Worm (Caenorhabditis elegans) whole organism, L2 larva: ENCODE data around the gene F44A2.3.

Experiments used
- C34F6.9 ChIP-seq: fragments of 150-350 bp; optimal IDR thresholded peaks from 2 replicates; lab custom pipeline; 2014; ENCODE audit warnings: missing biosample characterization, missing genetic modification characterization
- F13H6.1 ChIP-seq: sonication (generic microtip); optimal IDR thresholded peaks from 2 replicates; lab custom pipeline; 2016; ENCODE audit warnings: missing genetic modification characterization, missing compliant biosample characterization
- R02D3.7 ChIP-seq: fragments of 150-350 bp; optimal IDR thresholded peaks from 2 replicates; lab custom pipeline; 2014; ENCODE audit warnings: missing biosample characterization, missing genetic modification characterization
- Y55F3AM.14 ChIP-seq: fragments of 200-800 bp; sonication (Bioruptor generic); optimal IDR thresholded peaks from 2 replicates; lab custom pipeline; 2018; ENCODE audit warnings: mild to moderate bottlenecking, missing genetic modification characterization, missing compliant biosample characterization
- ZK546.5 ChIP-seq: sonication (generic microtip); optimal IDR thresholded peaks from 2 replicates; lab custom pipeline; 2017; ENCODE audit warnings: missing biosample characterization, missing genetic modification characterization
- alr-1 ChIP-seq: fragments of 150-350 bp; optimal IDR thresholded peaks from 2 replicates; lab custom pipeline; 2014; ENCODE audit warnings: missing biosample characterization, missing genetic modification characterization
- aly-2 ChIP-seq: fragments of 150-350 bp; optimal IDR thresholded peaks from 2 replicates; lab custom pipeline; 2014; ENCODE audit warnings: missing biosample characterization, missing genetic modification characterization
- ama-1 ChIP-seq: fragments of 150-350 bp; optimal IDR thresholded peaks from 2 replicates; lab custom pipeline; 2018; ENCODE audit warnings: inconsistent platforms
- blmp-1 ChIP-seq: sonication (generic microtip); optimal IDR thresholded peaks from 2 replicates; lab custom pipeline; 2017; ENCODE audit warnings: missing genetic modification characterization, mild to moderate bottlenecking, missing compliant biosample characterization, antibody characterized with exemption, moderate library complexity; ENCODE audit not compliant: insufficient read depth
- ceh-16 ChIP-seq: fragments of 150-350 bp; optimal IDR thresholded peaks from 2 replicates; lab custom pipeline; 2014; ENCODE audit warnings: missing biosample characterization, missing genetic modification characterization
- ceh-82 ChIP-seq: fragments of 150-350 bp; optimal IDR thresholded peaks from 2 replicates; lab custom pipeline; 2014; ENCODE audit warnings: missing biosample characterization, missing genetic modification characterization
- crh-2 ChIP-seq: sonication (generic microtip); optimal IDR thresholded peaks from 2 replicates; lab custom pipeline; 2017; ENCODE audit warnings: missing biosample characterization, missing genetic modification characterization
- egl-27 ChIP-seq: sonication (generic microtip); optimal IDR thresholded peaks from 3 replicates; lab custom pipeline; 2017; ENCODE audit warnings: missing biosample characterization, missing genetic modification reagents, missing genetic modification characterization
- elt-3 ChIP-seq: sonication (generic microtip); optimal IDR thresholded peaks from 2 replicates; lab custom pipeline; 2017; ENCODE audit warnings: missing biosample characterization, missing genetic modification characterization
- fos-1 ChIP-seq: fragments of 150-350 bp; optimal IDR thresholded peaks from 2 replicates; lab custom pipeline; 2014; ENCODE audit warnings: missing biosample characterization, missing genetic modification characterization
- gmeb-1 ChIP-seq: fragments of 150-350 bp; optimal IDR thresholded peaks from 2 replicates; lab custom pipeline; 2014; ENCODE audit warnings: missing biosample characterization, missing genetic modification characterization
- lsy-2 ChIP-seq, 2 experiments: fragments of 150-350 bp in 1 of 2; sonication (generic microtip) in 1 of 2; optimal IDR thresholded peaks; 2 replicates each; lab custom pipeline; 2014 to 2017; ENCODE audit warnings: missing biosample characterization in 2 of 2, missing genetic modification characterization in 2 of 2
- mdl-1 ChIP-seq, 2 experiments: fragments of 150-350 bp in 1 of 2; sonication (generic microtip) in 1 of 2; optimal IDR thresholded peaks; 2 replicates each; lab custom pipeline; 2017; ENCODE audit warnings: missing biosample characterization in 2 of 2, missing genetic modification characterization in 2 of 2
- nhr-10 ChIP-seq: sonication (generic microtip); optimal IDR thresholded peaks from 2 replicates; lab custom pipeline; 2017; ENCODE audit warnings: missing biosample characterization, missing genetic modification characterization
- nhr-11 ChIP-seq: fragments of 150-350 bp; optimal IDR thresholded peaks from 2 replicates; lab custom pipeline; 2014; ENCODE audit warnings: missing biosample characterization, missing genetic modification characterization
- nhr-12 ChIP-seq: fragments of 150-350 bp; optimal IDR thresholded peaks from 2 replicates; lab custom pipeline; 2014; ENCODE audit warnings: missing biosample characterization, missing genetic modification characterization
- nhr-129 ChIP-seq: fragments of 150-350 bp; optimal IDR thresholded peaks from 2 replicates; lab custom pipeline; 2014; ENCODE audit warnings: missing biosample characterization, missing genetic modification characterization
- nhr-21 ChIP-seq: fragments of 150-350 bp; optimal IDR thresholded peaks from 2 replicates; lab custom pipeline; 2014; ENCODE audit warnings: missing biosample characterization, missing genetic modification characterization
- nhr-23 ChIP-seq: fragments of 150-350 bp; optimal IDR thresholded peaks from 2 replicates; lab custom pipeline; 2014; ENCODE audit warnings: missing biosample characterization, missing genetic modification reagents, missing genetic modification characterization
- nhr-237 ChIP-seq: fragments of 150-350 bp; optimal IDR thresholded peaks from 2 replicates; lab custom pipeline; 2014; ENCODE audit warnings: missing biosample characterization, missing genetic modification characterization
- nhr-77 ChIP-seq: fragments of 150-350 bp; optimal IDR thresholded peaks from 2 replicates; lab custom pipeline; 2014; ENCODE audit warnings: missing biosample characterization, missing genetic modification characterization
- peb-1 ChIP-seq: fragments of 150-350 bp; optimal IDR thresholded peaks from 2 replicates; lab custom pipeline; 2014; ENCODE audit warnings: missing biosample characterization, missing genetic modification characterization
- sem-4 ChIP-seq: fragments of 150-350 bp; optimal IDR thresholded peaks from 2 replicates; lab custom pipeline; 2014; ENCODE audit warnings: missing biosample characterization, missing genetic modification reagents, missing genetic modification characterization
- skn-1 ChIP-seq: sonication (generic microtip); optimal IDR thresholded peaks from 2 replicates; lab custom pipeline; 2017; ENCODE audit warnings: missing biosample characterization, missing genetic modification characterization
- sma-3 ChIP-seq: sonication (generic microtip); optimal IDR thresholded peaks from 2 replicates; lab custom pipeline; 2016; ENCODE audit warnings: missing genetic modification reagents, missing genetic modification characterization, missing compliant biosample characterization
- sma-9 ChIP-seq, 2 experiments: fragments of 150-350 bp in 1 of 2; sonication (generic microtip) in 1 of 2; optimal IDR thresholded peaks; 2 replicates each; lab custom pipeline; 2014 to 2016; ENCODE audit warnings: missing genetic modification characterization in 2 of 2, mild to moderate bottlenecking in 1 of 2, missing biosample characterization in 1 of 2, missing compliant biosample characterization in 1 of 2, missing genetic modification reagents in 1 of 2, moderate library complexity in 1 of 2
- snpc-4 ChIP-seq: fragments of 150-350 bp; optimal IDR thresholded peaks from 2 replicates; lab custom pipeline; 2014; ENCODE audit warnings: missing biosample characterization, missing genetic modification characterization
- unc-39 ChIP-seq: fragments of 150-350 bp; optimal IDR thresholded peaks from 2 replicates; lab custom pipeline; 2014; ENCODE audit warnings: missing biosample characterization, missing genetic modification characterization
- unc-62 ChIP-seq: fragments of 150-350 bp; optimal IDR thresholded peaks from 2 replicates; lab custom pipeline; 2014; ENCODE audit warnings: missing biosample characterization, missing genetic modification reagents, missing genetic modification characterization
- zag-1 ChIP-seq: fragments of 150-350 bp; optimal IDR thresholded peaks from 2 replicates; lab custom pipeline; 2014; ENCODE audit warnings: missing biosample characterization, missing genetic modification characterization
- ztf-1 ChIP-seq: fragments of 200-800 bp; sonication (Bioruptor generic); conservative IDR thresholded peaks from 2 replicates; pipeline ENCODE4 v1.3.6; 2022; ENCODE audit warnings: missing genetic modification characterization, missing compliant biosample characterization
- ztf-11 ChIP-seq: sonication (generic microtip); optimal IDR thresholded peaks from 2 replicates; lab custom pipeline; 2017; ENCODE audit warnings: missing biosample characterization, missing genetic modification characterization
- ztf-4 ChIP-seq: fragments of 150-350 bp; optimal IDR thresholded peaks from 2 replicates; lab custom pipeline; 2014; ENCODE audit warnings: missing biosample characterization, missing genetic modification characterization

Gene F44A2.3

DNA sequence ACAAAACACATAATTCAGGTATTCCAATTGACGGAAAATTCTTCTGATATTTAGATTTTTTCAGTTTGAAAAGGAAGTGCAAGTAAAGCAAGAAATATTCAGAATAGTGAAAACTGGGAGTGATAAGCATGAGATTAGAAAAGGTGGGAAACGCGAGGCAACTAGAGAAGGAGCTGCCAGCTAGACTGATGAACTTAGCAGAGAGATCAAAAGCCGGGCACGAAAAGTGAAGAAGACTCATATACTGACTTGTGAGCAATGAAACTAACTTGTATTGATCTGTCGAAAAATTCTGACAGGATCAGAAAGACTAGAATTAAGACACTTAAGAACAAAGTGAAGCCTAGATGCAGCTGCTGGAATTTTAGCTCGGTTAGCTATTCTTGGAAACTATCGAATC lies 43.7 kb upstream of the F44A2.3 start, which contains the start of gene nhr-36:
Gene nhr-36, minus strand, starts transcription at position 101 of the 400 bp plus-strand sequence.
- TF ChIP-seq blmp-1 (tag; lab: Kevin White, UChicago): no peak
- TF ChIP-seq Y55F3AM.14 (GFP tag; lab: Kevin White, UChicago): no peak
- TF ChIP-seq nhr-237 (tag; lab: Kevin White, UChicago): no peak
- no peak for TF ChIP-seq crh-2 (tag; lab: Kevin White, UChicago)
- no peak for TF ChIP-seq ceh-82 (tag; lab: Kevin White, UChicago)
- no peak for TF ChIP-seq ztf-11 (tag; lab: Kevin White, UChicago)
- TF ChIP-seq aly-2 (tag; lab: Kevin White, UChicago): no peak
- no peak for TF ChIP-seq elt-3 (tag; lab: Kevin White, UChicago)
- TF ChIP-seq nhr-12 (tag; lab: Kevin White, UChicago): no peak
- TF ChIP-seq, all 48 proteins: peak for 0

DNA sequence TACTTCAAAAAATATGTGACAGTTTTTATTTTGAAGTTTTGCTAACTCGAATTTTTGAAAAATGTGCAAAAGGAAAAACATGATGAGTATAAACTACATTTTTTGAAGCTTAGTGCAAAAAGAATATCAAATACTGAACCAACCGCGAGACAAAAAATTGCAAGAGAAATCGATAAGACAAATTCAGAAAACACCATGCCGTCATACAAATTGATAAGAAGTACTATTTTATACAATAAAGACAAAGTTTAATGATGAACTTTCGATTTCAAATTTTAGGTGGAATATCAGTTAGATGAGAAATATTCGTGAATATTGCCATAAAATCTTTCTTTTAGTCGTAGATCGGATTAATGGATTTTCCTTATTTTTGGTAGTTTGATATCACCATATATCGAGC lies 42.5 kb upstream of the F44A2.3 start:
- TF ChIP-seq nhr-23 (tag; lab: Kevin White, UChicago) (no peak), blmp-1 (tag; lab: Kevin White, UChicago) (no peak), nhr-11 (tag; lab: Kevin White, UChicago) (no peak), nhr-237 (tag; lab: Kevin White, UChicago) (no peak), fos-1 (peak; percentile 44)
- TF ChIP-seq, all 48 proteins: peak for 1

DNA sequence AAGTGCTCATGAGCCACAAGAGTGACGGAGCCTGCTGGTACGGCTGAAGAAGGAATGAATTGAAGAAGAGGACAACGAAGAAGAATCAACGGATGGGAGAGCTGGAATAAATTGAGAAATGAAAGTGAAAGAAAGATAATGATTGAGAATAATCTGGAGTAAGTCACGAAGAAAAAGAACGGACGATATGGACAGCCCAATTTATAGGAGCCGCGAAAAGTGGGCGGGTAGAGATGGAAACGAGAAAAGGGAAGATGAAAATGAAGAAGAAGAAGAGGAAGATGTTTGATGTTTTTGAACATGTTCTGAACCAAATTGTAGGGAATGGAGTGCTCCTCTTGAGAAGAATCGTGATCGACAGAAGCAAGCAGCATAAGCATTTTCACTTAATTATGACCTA lies 38.8 kb upstream of the F44A2.3 start, which contains the start of gene slc-17.7:
Gene slc-17.7, minus strand, starts transcription at position 101 of the 400 bp plus-strand sequence.
- TF ChIP-seq crh-2 (tag; lab: Kevin White, UChicago) (no peak), aly-2 (tag; lab: Kevin White, UChicago) (no peak), egl-27 (no peak), ZK546.5 (no peak), gmeb-1 (no peak), peb-1 (tag; lab: Kevin White, UChicago) (no peak), R02D3.7 (tag; lab: Kevin White, UChicago) (no peak), sem-4 (tag; lab: Kevin White, UChicago) (no peak), nhr-23 (tag; lab: Kevin White, UChicago) (no peak), nhr-12 (tag; lab: Kevin White, UChicago) (no peak), alr-1 (tag; lab: Kevin White, UChicago) (no peak), skn-1 (tag; lab: Kevin White, UChicago) (no peak), ceh-82 (tag; lab: Kevin White, UChicago) (no peak), snpc-4 (tag; lab: Kevin White, UChicago) (no peak), ztf-1 (no peak), Y55F3AM.14 (GFP tag; lab: Kevin White, UChicago) (no peak), nhr-11 (tag; lab: Kevin White, UChicago) (no peak), nhr-129 (tag; lab: Kevin White, UChicago) (no peak), F13H6.1 (tag; lab: Kevin White, UChicago) (no peak), ceh-16 (tag; lab: Kevin White, UChicago) (no peak)

DNA sequence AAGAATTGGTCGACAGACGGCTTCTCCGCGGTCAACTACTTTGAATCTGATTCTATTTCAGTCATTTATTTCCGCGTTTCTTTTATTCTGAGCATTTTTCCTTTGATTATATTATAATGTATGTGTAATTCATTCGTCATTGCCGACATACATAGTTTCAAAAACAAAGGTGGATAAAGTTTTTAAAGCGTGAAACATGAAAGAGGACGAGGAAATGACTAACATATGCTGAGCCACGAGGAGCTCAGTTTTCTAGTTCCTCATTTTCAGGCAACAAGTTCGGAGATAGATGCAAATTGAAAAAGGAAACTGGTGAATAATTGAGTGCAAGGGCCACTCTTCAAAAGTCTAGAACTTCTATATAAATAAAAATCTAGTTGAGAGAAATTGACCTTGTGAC lies 37.0 kb upstream of the F44A2.3 start:
- no peak for TF ChIP-seq ama-1 (lab: Kevin White, UChicago)
- TF ChIP-seq Y55F3AM.14 (GFP tag; lab: Kevin White, UChicago): no peak
- no peak for TF ChIP-seq nhr-10 (tag; lab: Kevin White, UChicago)
- no peak for TF ChIP-seq nhr-12 (tag; lab: Kevin White, UChicago)
- TF ChIP-seq gmeb-1: no peak
- no peak for TF ChIP-seq skn-1 (tag; lab: Kevin White, UChicago)
- TF ChIP-seq C34F6.9 (tag; lab: Kevin White, UChicago): no peak
- TF ChIP-seq ZK546.5: no peak

DNA sequence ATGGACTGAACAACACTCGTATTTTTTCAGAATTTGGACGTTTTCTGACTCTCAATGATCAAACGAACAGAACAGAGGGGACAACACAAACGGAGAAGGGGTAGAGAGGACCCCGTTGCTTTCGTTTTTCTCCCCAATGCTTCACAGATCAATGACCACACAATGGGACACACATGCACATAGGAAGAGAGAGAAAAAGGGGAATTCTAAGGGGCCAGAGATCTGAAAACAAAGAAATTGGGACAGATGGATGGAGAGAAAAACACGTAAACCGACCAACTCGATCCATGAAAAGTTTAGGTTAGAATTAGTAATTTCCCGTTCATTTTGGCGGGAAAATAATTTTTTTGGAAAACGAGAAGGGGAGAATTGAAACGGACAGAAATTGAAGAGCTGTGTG lies 34.8 kb upstream of the F44A2.3 start:
- TF ChIP-seq C34F6.9 (tag; lab: Kevin White, UChicago) (no peak), ztf-4 (no peak), F13H6.1 (tag; lab: Kevin White, UChicago) (peak; percentile 22), nhr-21 (tag; lab: Kevin White, UChicago) (no peak), unc-62 (GFP tag; lab: Kevin White, UChicago) (no peak), elt-3 (tag; lab: Kevin White, UChicago) (no peak), crh-2 (tag; lab: Kevin White, UChicago) (no peak), nhr-10 (tag; lab: Kevin White, UChicago) (no peak), sma-3 (no peak), gmeb-1 (no peak), sem-4 (tag; lab: Kevin White, UChicago) (no peak), ama-1 (lab: Kevin White, UChicago) (no peak), nhr-237 (tag; lab: Kevin White, UChicago) (no peak), blmp-1 (tag; lab: Kevin White, UChicago) (no peak), Y55F3AM.14 (GFP tag; lab: Kevin White, UChicago) (no peak), nhr-129 (tag; lab: Kevin White, UChicago) (no peak), ztf-11 (tag; lab: Kevin White, UChicago) (no peak), snpc-4 (tag; lab: Kevin White, UChicago) (no peak), alr-1 (tag; lab: Kevin White, UChicago) (no peak), egl-27 (no peak), zag-1 (peak; percentile 12), R02D3.7 (tag; lab: Kevin White, UChicago) (no peak), ZK546.5 (no peak), lsy-2 (tag; optimal IDR thresholded peaks at IDR 0.05; lab: Kevin White, UChicago) (no peak), nhr-23 (tag; lab: Kevin White, UChicago) (no peak), sma-9 (GFP tag; optimal IDR thresholded peaks at IDR 0.05; lab: Kevin White, UChicago) (peak; percentile 11), sma-9 (tag; optimal IDR thresholded peaks at IDR 0.05; lab: Kevin White, UChicago) (no peak), mdl-1 (tag; optimal IDR thresholded peaks at IDR 0.05; lab: Kevin White, UChicago) (peak; percentile 34 to 38), nhr-77 (tag; lab: Kevin White, UChicago) (no peak), unc-39 (tag; lab: Kevin White, UChicago) (no peak)
